Fruit fly (Drosophila melanogaster) whole organism, prepupa: Measurements from ENCODE around the gene scpr-C.
A peak's percentile ranks its signal among the peaks of the same experiment; 100 is the strongest.

ENCODE experiments used
- Blimp-1 ChIP-seq: fragments of 200-800 bp; sonication (Bioruptor generic); optimal IDR thresholded peaks from 3 replicates; lab custom pipeline; 2017; ENCODE audit warnings: missing biosample characterization, missing genetic modification characterization, mild to moderate bottlenecking, moderate library complexity, missing genetic modification reagents
- CG10631 ChIP-seq: fragments of 200-800 bp; sonication (Bioruptor generic); optimal IDR thresholded peaks from 2 replicates; lab custom pipeline; 2016; ENCODE audit warnings: missing biosample characterization, missing genetic modification characterization
- CG10669 ChIP-seq: fragments of 200-800 bp; sonication (Bioruptor generic); optimal IDR thresholded peaks from 3 replicates; lab custom pipeline; 2018; ENCODE audit warnings: missing biosample characterization, mild to moderate bottlenecking, missing genetic modification characterization, moderate library complexity
- CG11902 ChIP-seq: fragments of 200-800 bp; sonication (Bioruptor generic); optimal IDR thresholded peaks from 3 replicates; lab custom pipeline; 2016; ENCODE audit warnings: missing biosample characterization, missing genetic modification characterization
- CG1621 ChIP-seq: fragments of 200-800 bp; sonication (Bioruptor generic); optimal IDR thresholded peaks from 3 replicates; lab custom pipeline; 2018; ENCODE audit warnings: missing biosample characterization, mild to moderate bottlenecking, missing genetic modification characterization
- CG3032 ChIP-seq: fragments of 200-800 bp; optimal IDR thresholded peaks from 2 replicates; lab custom pipeline; 2019; ENCODE audit warnings: missing biosample characterization, mild to moderate bottlenecking, missing genetic modification characterization, moderate library complexity
- CG34406 ChIP-seq: fragments of 200-800 bp; sonication (Bioruptor generic); optimal IDR thresholded peaks from 3 replicates; lab custom pipeline; 2016; ENCODE audit warnings: missing biosample characterization, missing genetic modification characterization
- CG3919 ChIP-seq: fragments of 200-800 bp; sonication (Bioruptor generic); optimal IDR thresholded peaks from 3 replicates; lab custom pipeline; 2016; ENCODE audit warnings: missing biosample characterization, missing genetic modification characterization
- CG4318 ChIP-seq: fragments of 200-800 bp; sonication (Bioruptor generic); optimal IDR thresholded peaks from 3 replicates; lab custom pipeline; 2017; ENCODE audit warnings: missing biosample characterization, mild to moderate bottlenecking, missing genetic modification characterization
- CG6163 ChIP-seq: fragments of 200-800 bp; sonication (Bioruptor generic); IDR thresholded peaks from 3 replicates; pipeline ENCODE4 v1.3.6; 2022; ENCODE audit warnings: missing biosample characterization, missing genetic modification characterization
- CG6276 ChIP-seq: fragments of 200-800 bp; sonication (Bioruptor generic); optimal IDR thresholded peaks from 2 replicates; lab custom pipeline; 2017; ENCODE audit warnings: missing biosample characterization, mild to moderate bottlenecking, missing genetic modification characterization
- CG6792 ChIP-seq: fragments of 200-800 bp; sonication (Bioruptor generic); optimal IDR thresholded peaks from 3 replicates; lab custom pipeline; 2016; ENCODE audit warnings: missing biosample characterization, missing genetic modification characterization
- CG6808 ChIP-seq: fragments of 200-800 bp; sonication (Bioruptor generic); optimal IDR thresholded peaks from 3 replicates; lab custom pipeline; 2017; ENCODE audit warnings: missing biosample characterization, missing genetic modification characterization, mild to moderate bottlenecking, moderate library complexity, missing genetic modification reagents
- CG6854 ChIP-seq: fragments of 200-800 bp; sonication (Bioruptor generic); optimal IDR thresholded peaks from 2 replicates; lab custom pipeline; 2017; ENCODE audit warnings: missing biosample characterization, mild to moderate bottlenecking, missing genetic modification characterization
- CG7368 ChIP-seq: fragments of 200-800 bp; sonication (Bioruptor generic); optimal IDR thresholded peaks from 3 replicates; lab custom pipeline; 2016; ENCODE audit warnings: missing biosample characterization, missing genetic modification characterization
- CG8119 ChIP-seq: fragments of 200-800 bp; sonication (Bioruptor generic); IDR thresholded peaks from 3 replicates; pipeline ENCODE4 v1.3.6; 2022; ENCODE audit warnings: missing biosample characterization, missing genetic modification characterization
- CG8319 ChIP-seq: fragments of 200-800 bp; sonication (Bioruptor generic); optimal IDR thresholded peaks from 3 replicates; lab custom pipeline; 2016; ENCODE audit warnings: missing biosample characterization, missing genetic modification characterization
- CG8632 ChIP-seq: fragments of 200-800 bp; sonication (Bioruptor generic); optimal IDR thresholded peaks from 3 replicates; lab custom pipeline; 2016; ENCODE audit warnings: missing biosample characterization, missing genetic modification characterization
- CG9139 ChIP-seq: fragments of 200-800 bp; sonication (Bioruptor generic); optimal IDR thresholded peaks from 3 replicates; lab custom pipeline; 2017; ENCODE audit warnings: missing biosample characterization, mild to moderate bottlenecking, missing genetic modification characterization
- Eip75B ChIP-seq: fragments of 200-800 bp; sonication (Bioruptor generic); optimal IDR thresholded peaks from 3 replicates; lab custom pipeline; 2016; ENCODE audit warnings: missing biosample characterization, missing genetic modification characterization
- Eip93F ChIP-seq: fragments of 200-800 bp; sonication (Bioruptor generic); optimal IDR thresholded peaks from 2 replicates; lab custom pipeline; 2016; ENCODE audit warnings: missing biosample characterization, mild to moderate bottlenecking, missing genetic modification characterization
- Ets21C ChIP-seq: fragments of 200-800 bp; sonication (Bioruptor generic); optimal IDR thresholded peaks from 3 replicates; lab custom pipeline; 2016; ENCODE audit warnings: missing biosample characterization, missing genetic modification characterization
- Ets96B ChIP-seq: fragments of 200-800 bp; optimal IDR thresholded peaks from 2 replicates; lab custom pipeline; 2019; ENCODE audit warnings: missing biosample characterization, mild to moderate bottlenecking, missing genetic modification characterization, moderate library complexity
- Gug ChIP-seq: fragments of 200-800 bp; sonication (Bioruptor generic); IDR thresholded peaks from 2 replicates; pipeline ENCODE4 v1.3.6; 2022; ENCODE audit warnings: missing biosample characterization, missing genetic modification characterization
- Hr38 ChIP-seq: sonication (Bioruptor generic); optimal IDR thresholded peaks from 2 replicates; lab custom pipeline; 2016; ENCODE audit warnings: missing biosample characterization, missing genetic modification characterization
- Hr39 ChIP-seq: fragments of 200-800 bp; sonication (Bioruptor generic); optimal IDR thresholded peaks from 2 replicates; lab custom pipeline; 2016; ENCODE audit warnings: missing biosample characterization, missing genetic modification characterization
- Hr4 ChIP-seq: fragments of 200-800 bp; sonication (Bioruptor generic); optimal IDR thresholded peaks from 3 replicates; lab custom pipeline; 2016; ENCODE audit warnings: missing biosample characterization, missing genetic modification characterization
- Lpt ChIP-seq: fragments of 200-800 bp; sonication (Bioruptor generic); optimal IDR thresholded peaks from 3 replicates; lab custom pipeline; 2016; ENCODE audit warnings: missing biosample characterization, missing genetic modification characterization
- Met ChIP-seq: fragments of 200-800 bp; sonication (Bioruptor generic); optimal IDR thresholded peaks from 3 replicates; lab custom pipeline; 2016; ENCODE audit warnings: missing biosample characterization, missing genetic modification characterization
- OdsH ChIP-seq: fragments of 200-800 bp; sonication (Bioruptor generic); optimal IDR thresholded peaks from 3 replicates; lab custom pipeline; 2016; ENCODE audit warnings: missing biosample characterization, missing genetic modification characterization
- Sox102F ChIP-seq: fragments of 200-800 bp; sonication (Bioruptor generic); optimal IDR thresholded peaks from 2 replicates; lab custom pipeline; 2016; ENCODE audit warnings: missing biosample characterization, mild to moderate bottlenecking, missing genetic modification characterization
- Sox14 ChIP-seq: fragments of 200-800 bp; sonication (Bioruptor generic); optimal IDR thresholded peaks from 3 replicates; lab custom pipeline; 2016; ENCODE audit warnings: missing biosample characterization, missing genetic modification characterization
- achi ChIP-seq: fragments of 200-800 bp; sonication (Bioruptor generic); optimal IDR thresholded peaks from 3 replicates; lab custom pipeline; 2016; ENCODE audit warnings: missing biosample characterization, missing genetic modification characterization
- acj6 ChIP-seq: fragments of 200-800 bp; sonication (Bioruptor generic); optimal IDR thresholded peaks from 3 replicates; lab custom pipeline; 2016; ENCODE audit warnings: missing biosample characterization, missing genetic modification characterization
- cyc ChIP-seq: fragments of 200-800 bp; sonication (Bioruptor generic); optimal IDR thresholded peaks from 3 replicates; lab custom pipeline; 2016; ENCODE audit warnings: missing biosample characterization, missing genetic modification characterization
- dac ChIP-seq: fragments of 200-800 bp; sonication (Bioruptor generic); optimal IDR thresholded peaks from 2 replicates; lab custom pipeline; 2017; ENCODE audit warnings: missing biosample characterization, mild to moderate bottlenecking, missing genetic modification characterization
- dsx ChIP-seq: fragments of 200-800 bp; optimal IDR thresholded peaks from 3 replicates; lab custom pipeline; 2019; ENCODE audit warnings: missing biosample characterization, mild to moderate bottlenecking, missing genetic modification characterization, moderate library complexity; ENCODE audit not compliant: poor library complexity, severe bottlenecking
- eg ChIP-seq: fragments of 200-800 bp; sonication (Bioruptor generic); IDR thresholded peaks from 3 replicates; pipeline ENCODE4 v1.3.6; 2022; ENCODE audit warnings: missing biosample characterization, missing genetic modification characterization
- fd59A ChIP-seq: fragments of 200-800 bp; sonication (Bioruptor generic); optimal IDR thresholded peaks from 2 replicates; lab custom pipeline; 2017; ENCODE audit warnings: missing biosample characterization, mild to moderate bottlenecking, missing genetic modification characterization, missing genetic modification reagents
- fd85E ChIP-seq: fragments of 200-800 bp; sonication (Bioruptor generic); optimal IDR thresholded peaks from 3 replicates; lab custom pipeline; 2016; ENCODE audit warnings: missing biosample characterization, missing genetic modification characterization
- lz ChIP-seq: fragments of 200-800 bp; sonication (Bioruptor generic); optimal IDR thresholded peaks from 3 replicates; lab custom pipeline; 2016; ENCODE audit warnings: missing biosample characterization, missing genetic modification characterization
- spab ChIP-seq: fragments of 200-800 bp; sonication (Bioruptor generic); optimal IDR thresholded peaks from 2 replicates; lab custom pipeline; 2017; ENCODE audit warnings: missing biosample characterization, mild to moderate bottlenecking, missing genetic modification characterization, missing genetic modification reagents
- topi ChIP-seq: fragments of 200-800 bp; sonication (Bioruptor generic); optimal IDR thresholded peaks from 3 replicates; lab custom pipeline; 2016; ENCODE audit warnings: missing biosample characterization, missing genetic modification characterization

Gene scpr-C

DNA sequence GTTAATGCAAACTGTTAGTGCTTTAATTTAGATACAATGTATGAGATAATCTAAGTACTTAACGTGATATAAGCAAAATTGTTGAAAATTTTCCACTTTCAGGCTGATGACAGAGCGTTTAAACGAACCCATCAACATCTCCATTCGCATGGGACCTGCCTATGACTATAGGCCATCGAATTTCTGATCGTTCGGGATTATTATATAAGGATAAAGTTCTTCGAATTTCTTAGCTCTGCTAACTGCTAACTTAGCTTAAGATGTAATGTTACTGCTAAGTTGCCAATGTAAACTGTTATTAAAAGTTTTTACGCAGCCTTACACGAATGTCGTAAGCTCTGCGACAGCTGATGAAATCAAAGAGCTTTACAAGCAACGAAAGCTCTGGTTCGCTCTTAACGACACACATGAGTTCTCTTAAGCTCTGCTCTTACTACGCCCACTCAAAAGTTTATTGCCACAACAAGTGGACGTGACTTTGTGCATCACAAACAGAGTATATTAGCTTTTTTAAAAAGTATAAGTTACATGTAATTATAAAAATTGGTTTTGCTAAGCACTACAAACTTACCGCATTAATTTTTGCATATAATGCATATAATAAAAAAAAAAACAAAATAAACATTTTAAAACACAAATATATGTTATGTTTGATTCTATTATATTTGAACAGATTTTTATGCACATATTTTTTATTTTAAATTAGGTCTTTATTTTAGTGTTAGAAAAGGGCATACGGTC is 28.5 kb upstream of the scpr-C start (continued):
- peak; percentile 96 for TF ChIP-seq Sox14 (GFP tag; lab: Kevin White, UChicago)
- TF ChIP-seq cyc (GFP tag; lab: Kevin White, UChicago): peak; percentile 96
- TF ChIP-seq CG6854 (GFP tag; lab: Kevin White, UChicago): peak; percentile 98
- peak; percentile 99 for TF ChIP-seq CG34406 (GFP tag; lab: Kevin White, UChicago)
- peak; percentile 93 for TF ChIP-seq CG7368
- TF ChIP-seq CG10631 (GFP tag; lab: Kevin White, UChicago): peak; percentile 99
- no peak for TF ChIP-seq Hr38
- peak; percentile 97 for TF ChIP-seq acj6 (GFP tag; lab: Kevin White, UChicago)
- peak; percentile 98 for TF ChIP-seq Lpt (GFP tag; lab: Kevin White, UChicago)
- TF ChIP-seq fd85E (GFP tag; lab: Kevin White, UChicago): peak; percentile 79
- TF ChIP-seq CG11902 (GFP tag; lab: Kevin White, UChicago): peak; percentile 96
- peak; percentile 95 for TF ChIP-seq Sox102F
- peak; percentile 99 for TF ChIP-seq CG9139 (GFP tag; lab: Kevin White, UChicago)
- peak; percentile 97 for TF ChIP-seq lz (GFP tag; lab: Kevin White, UChicago)
- TF ChIP-seq CG1621 (tag; lab: Kevin White, UChicago): peak; percentile 89
- TF ChIP-seq CG10669: peak; percentile 96
- peak; percentile 98 for TF ChIP-seq eg
- TF ChIP-seq dsx (GFP tag; lab: Kevin White, UChicago): peak; percentile 90
- peak; percentile 86 for TF ChIP-seq Ets21C (GFP tag; lab: Kevin White, UChicago)
- TF ChIP-seq CG3919: peak; percentile 97
- TF ChIP-seq achi: peak; percentile 99
- TF ChIP-seq topi (GFP tag; lab: Kevin White, UChicago): peak; percentile 99
- peak; percentile 98 for TF ChIP-seq spab (GFP tag; lab: Kevin White, UChicago)
- peak; percentile 100 for TF ChIP-seq CG4318 (GFP tag; lab: Kevin White, UChicago)
- peak; percentile 97 for TF ChIP-seq Eip75B (GFP tag; lab: Kevin White, UChicago)
- peak; percentile 99 for TF ChIP-seq CG8632 (GFP tag; lab: Kevin White, UChicago)
- peak; percentile 97 for TF ChIP-seq fd59A (GFP tag; lab: Kevin White, UChicago)
- peak; percentile 99 for TF ChIP-seq Gug (GFP tag; lab: Robert Waterston, UW)
- peak; percentile 92 for TF ChIP-seq Ets96B
- peak; percentile 95 for TF ChIP-seq CG3032 (tag; lab: Kevin White, UChicago)
- peak; percentile 94 for TF ChIP-seq CG8319 (GFP tag; lab: Kevin White, UChicago)
- peak; percentile 97 for TF ChIP-seq CG6808 (GFP tag; lab: Kevin White, UChicago)
- TF ChIP-seq Hr4 (GFP tag; lab: Kevin White, UChicago): peak; percentile 98
- TF ChIP-seq CG6276 (GFP tag; lab: Kevin White, UChicago): peak; percentile 99
- peak; percentile 85 for TF ChIP-seq Eip93F
- peak; percentile 96 for TF ChIP-seq CG6792
- peak; percentile 100 for TF ChIP-seq CG8119 (GFP tag; lab: Robert Waterston, UW)
- TF ChIP-seq dac: peak; percentile 97
- TF ChIP-seq Blimp-1 (GFP tag; lab: Kevin White, UChicago): peak; percentile 100
- TF ChIP-seq Hr39 (GFP tag; lab: Kevin White, UChicago): peak; percentile 92
- TF ChIP-seq OdsH: peak; percentile 98
- peak; percentile 97 for TF ChIP-seq Met (GFP tag; lab: Kevin White, UChicago)
- TF ChIP-seq CG6163: peak; percentile 97
- TF ChIP-seq, all 60 proteins: peak for 59
